Fruit fly (Drosophila melanogaster) whole organism, prepupa: ENCODE results near the gene Wnk.
A peak's percentile ranks its signal among the peaks of the same experiment; 100 is the strongest.

Experiments used
- CG10631 ChIP-seq: fragments of 200-800 bp; sonication (Bioruptor generic); optimal IDR thresholded peaks from 2 replicates; lab custom pipeline; 2016; ENCODE audit warnings: missing biosample characterization, missing genetic modification characterization
- CG11762 ChIP-seq: fragments of 200-800 bp; sonication (Bioruptor generic); optimal IDR thresholded peaks from 3 replicates; lab custom pipeline; 2016; ENCODE audit warnings: missing biosample characterization, missing genetic modification characterization; ENCODE audit not compliant: insufficient read depth
- CG11902 ChIP-seq: fragments of 200-800 bp; sonication (Bioruptor generic); optimal IDR thresholded peaks from 3 replicates; lab custom pipeline; 2016; ENCODE audit warnings: missing biosample characterization, missing genetic modification characterization
- CG15336 ChIP-seq: fragments of 200-800 bp; sonication (Bioruptor generic); IDR thresholded peaks from 2 replicates; pipeline ENCODE4 v1.3.6; 2022; ENCODE audit warnings: missing biosample characterization, missing genetic modification characterization
- CG1621 ChIP-seq: fragments of 200-800 bp; sonication (Bioruptor generic); optimal IDR thresholded peaks from 3 replicates; lab custom pipeline; 2018; ENCODE audit warnings: missing biosample characterization, mild to moderate bottlenecking, missing genetic modification characterization
- CG16779 ChIP-seq: fragments of 200-800 bp; sonication (Bioruptor generic); optimal IDR thresholded peaks from 3 replicates; lab custom pipeline; 2017; ENCODE audit warnings: missing biosample characterization, mild to moderate bottlenecking, missing genetic modification characterization
- CG3032 ChIP-seq: fragments of 200-800 bp; optimal IDR thresholded peaks from 2 replicates; lab custom pipeline; 2019; ENCODE audit warnings: missing biosample characterization, mild to moderate bottlenecking, missing genetic modification characterization, moderate library complexity
- CG31627 ChIP-seq: fragments of 200-800 bp; sonication (Bioruptor generic); optimal IDR thresholded peaks from 3 replicates; lab custom pipeline; 2016; ENCODE audit warnings: missing biosample characterization, missing genetic modification characterization
- CG32006 ChIP-seq: fragments of 200-800 bp; sonication (Bioruptor generic); optimal IDR thresholded peaks from 3 replicates; lab custom pipeline; 2017; ENCODE audit warnings: missing biosample characterization, mild to moderate bottlenecking, missing genetic modification characterization
- CG34406 ChIP-seq: fragments of 200-800 bp; sonication (Bioruptor generic); optimal IDR thresholded peaks from 3 replicates; lab custom pipeline; 2016; ENCODE audit warnings: missing biosample characterization, missing genetic modification characterization
- CG3919 ChIP-seq: fragments of 200-800 bp; sonication (Bioruptor generic); optimal IDR thresholded peaks from 3 replicates; lab custom pipeline; 2016; ENCODE audit warnings: missing biosample characterization, missing genetic modification characterization
- CG6276 ChIP-seq: fragments of 200-800 bp; sonication (Bioruptor generic); optimal IDR thresholded peaks from 2 replicates; lab custom pipeline; 2017; ENCODE audit warnings: missing biosample characterization, mild to moderate bottlenecking, missing genetic modification characterization
- CG6792 ChIP-seq: fragments of 200-800 bp; sonication (Bioruptor generic); optimal IDR thresholded peaks from 3 replicates; lab custom pipeline; 2016; ENCODE audit warnings: missing biosample characterization, missing genetic modification characterization
- CG6854 ChIP-seq: fragments of 200-800 bp; sonication (Bioruptor generic); optimal IDR thresholded peaks from 2 replicates; lab custom pipeline; 2017; ENCODE audit warnings: missing biosample characterization, mild to moderate bottlenecking, missing genetic modification characterization
- CG7368 ChIP-seq: fragments of 200-800 bp; sonication (Bioruptor generic); optimal IDR thresholded peaks from 3 replicates; lab custom pipeline; 2016; ENCODE audit warnings: missing biosample characterization, missing genetic modification characterization
- CG8119 ChIP-seq: fragments of 200-800 bp; sonication (Bioruptor generic); IDR thresholded peaks from 3 replicates; pipeline ENCODE4 v1.3.6; 2022; ENCODE audit warnings: missing biosample characterization, missing genetic modification characterization
- CG8319 ChIP-seq: fragments of 200-800 bp; sonication (Bioruptor generic); optimal IDR thresholded peaks from 3 replicates; lab custom pipeline; 2016; ENCODE audit warnings: missing biosample characterization, missing genetic modification characterization
- CG9139 ChIP-seq: fragments of 200-800 bp; sonication (Bioruptor generic); optimal IDR thresholded peaks from 3 replicates; lab custom pipeline; 2017; ENCODE audit warnings: missing biosample characterization, mild to moderate bottlenecking, missing genetic modification characterization
- Eip75B ChIP-seq: fragments of 200-800 bp; sonication (Bioruptor generic); optimal IDR thresholded peaks from 3 replicates; lab custom pipeline; 2016; ENCODE audit warnings: missing biosample characterization, missing genetic modification characterization
- Eip78C ChIP-seq: fragments of 200-800 bp; sonication (Bioruptor generic); peaks from one replicate; lab custom pipeline; 2016; ENCODE audit warnings: missing biosample characterization, missing genetic modification characterization
- Eip93F ChIP-seq: fragments of 200-800 bp; sonication (Bioruptor generic); optimal IDR thresholded peaks from 2 replicates; lab custom pipeline; 2016; ENCODE audit warnings: missing biosample characterization, mild to moderate bottlenecking, missing genetic modification characterization
- Ets21C ChIP-seq: fragments of 200-800 bp; sonication (Bioruptor generic); optimal IDR thresholded peaks from 3 replicates; lab custom pipeline; 2016; ENCODE audit warnings: missing biosample characterization, missing genetic modification characterization
- Ets96B ChIP-seq: fragments of 200-800 bp; optimal IDR thresholded peaks from 2 replicates; lab custom pipeline; 2019; ENCODE audit warnings: missing biosample characterization, mild to moderate bottlenecking, missing genetic modification characterization, moderate library complexity
- Hr38 ChIP-seq: sonication (Bioruptor generic); optimal IDR thresholded peaks from 2 replicates; lab custom pipeline; 2016; ENCODE audit warnings: missing biosample characterization, missing genetic modification characterization
- Hr4 ChIP-seq: fragments of 200-800 bp; sonication (Bioruptor generic); optimal IDR thresholded peaks from 3 replicates; lab custom pipeline; 2016; ENCODE audit warnings: missing biosample characterization, missing genetic modification characterization
- Met ChIP-seq: fragments of 200-800 bp; sonication (Bioruptor generic); optimal IDR thresholded peaks from 3 replicates; lab custom pipeline; 2016; ENCODE audit warnings: missing biosample characterization, missing genetic modification characterization
- Sox15 ChIP-seq: fragments of 200-800 bp; sonication (Bioruptor generic); optimal IDR thresholded peaks from 3 replicates; lab custom pipeline; 2016; ENCODE audit warnings: missing biosample characterization, missing genetic modification characterization
- acj6 ChIP-seq: fragments of 200-800 bp; sonication (Bioruptor generic); optimal IDR thresholded peaks from 3 replicates; lab custom pipeline; 2016; ENCODE audit warnings: missing biosample characterization, missing genetic modification characterization
- cyc ChIP-seq: fragments of 200-800 bp; sonication (Bioruptor generic); optimal IDR thresholded peaks from 3 replicates; lab custom pipeline; 2016; ENCODE audit warnings: missing biosample characterization, missing genetic modification characterization
- eg ChIP-seq: fragments of 200-800 bp; sonication (Bioruptor generic); IDR thresholded peaks from 3 replicates; pipeline ENCODE4 v1.3.6; 2022; ENCODE audit warnings: missing biosample characterization, missing genetic modification characterization
- esn ChIP-seq: fragments of 200-800 bp; sonication (Bioruptor generic); optimal IDR thresholded peaks from 2 replicates; lab custom pipeline; 2016; ENCODE audit warnings: missing biosample characterization, mild to moderate bottlenecking, missing genetic modification characterization, moderate library complexity
- fd59A ChIP-seq: fragments of 200-800 bp; sonication (Bioruptor generic); optimal IDR thresholded peaks from 2 replicates; lab custom pipeline; 2017; ENCODE audit warnings: missing biosample characterization, mild to moderate bottlenecking, missing genetic modification characterization, missing genetic modification reagents
- fd85E ChIP-seq: fragments of 200-800 bp; sonication (Bioruptor generic); optimal IDR thresholded peaks from 3 replicates; lab custom pipeline; 2016; ENCODE audit warnings: missing biosample characterization, missing genetic modification characterization
- fkh ChIP-seq: fragments of 200-800 bp; sonication (Bioruptor generic); optimal IDR thresholded peaks from 3 replicates; lab custom pipeline; 2017; ENCODE audit warnings: missing biosample characterization, mild to moderate bottlenecking, missing genetic modification characterization, moderate library complexity
- lz ChIP-seq: fragments of 200-800 bp; sonication (Bioruptor generic); optimal IDR thresholded peaks from 3 replicates; lab custom pipeline; 2016; ENCODE audit warnings: missing biosample characterization, missing genetic modification characterization
- net ChIP-seq: fragments of 200-800 bp; sonication (Bioruptor generic); optimal IDR thresholded peaks from 3 replicates; lab custom pipeline; 2016; ENCODE audit warnings: missing biosample characterization, missing genetic modification characterization
- pdm3 ChIP-seq: fragments of 200-800 bp; sonication (Bioruptor generic); optimal IDR thresholded peaks from 3 replicates; lab custom pipeline; 2016; ENCODE audit warnings: missing biosample characterization, missing genetic modification characterization
- salr ChIP-seq, 2 experiments: fragments of 200-800 bp; sonication (Bioruptor generic); optimal IDR thresholded peaks; 3 replicates each; lab custom pipeline; 2016 to 2018; ENCODE audit warnings: missing biosample characterization in 2 of 2, missing genetic modification characterization in 2 of 2, mild to moderate bottlenecking in 1 of 2
- spab ChIP-seq: fragments of 200-800 bp; sonication (Bioruptor generic); optimal IDR thresholded peaks from 2 replicates; lab custom pipeline; 2017; ENCODE audit warnings: missing biosample characterization, mild to moderate bottlenecking, missing genetic modification characterization, missing genetic modification reagents
- ss ChIP-seq, 2 experiments: fragments of 200-800 bp; sonication (Bioruptor generic); optimal IDR thresholded peaks; 2 replicates in 1 of 2; 3 replicates in 1 of 2; lab custom pipeline; 2017 to 2018; ENCODE audit warnings: mild to moderate bottlenecking in 2 of 2, missing biosample characterization in 2 of 2, missing genetic modification characterization in 2 of 2, moderate library complexity in 1 of 2
- topi ChIP-seq: fragments of 200-800 bp; sonication (Bioruptor generic); optimal IDR thresholded peaks from 3 replicates; lab custom pipeline; 2016; ENCODE audit warnings: missing biosample characterization, missing genetic modification characterization
- vri ChIP-seq: fragments of 200-800 bp; sonication (Bioruptor generic); optimal IDR thresholded peaks from 3 replicates; lab custom pipeline; 2016; ENCODE audit warnings: missing biosample characterization, mild to moderate bottlenecking, missing genetic modification characterization

The Wnk gene

DNA sequence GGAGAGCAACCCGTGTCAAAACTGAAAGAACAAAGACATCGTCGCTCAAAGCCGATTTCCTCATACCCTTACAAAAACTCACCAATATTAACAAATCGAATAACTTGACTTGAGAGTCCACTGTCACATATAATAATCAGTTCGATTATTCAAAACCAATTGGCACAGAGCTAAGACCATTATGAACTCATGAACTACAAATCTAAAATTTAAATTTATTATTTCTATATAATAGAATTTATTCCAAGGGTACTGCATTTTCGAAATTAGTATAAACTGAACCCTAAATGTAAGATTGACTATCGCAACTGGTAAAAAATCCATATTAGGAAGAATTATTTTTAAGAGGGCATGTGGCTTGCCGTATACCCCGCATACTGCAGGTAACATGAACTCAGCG is 27.3 kb upstream of the Wnk start (continued):
- TF ChIP-seq esn (GFP tag; lab: Kevin White, UChicago) (peak; percentile 55), CG1621 (tag; lab: Kevin White, UChicago) (no peak), CG3032 (peak; percentile 17), CG3919 (peak; percentile 2), fd59A (GFP tag; lab: Kevin White, UChicago) (peak; percentile 3), CG7368 (no peak), vri (GFP tag; lab: Kevin White, UChicago) (no peak), Ets96B (tag; lab: Kevin White, UChicago) (peak; percentile 28), Sox15 (GFP tag; lab: Kevin White, UChicago) (peak; percentile 35)
- TF ChIP-seq, all 60 proteins: peak for 23

DNA sequence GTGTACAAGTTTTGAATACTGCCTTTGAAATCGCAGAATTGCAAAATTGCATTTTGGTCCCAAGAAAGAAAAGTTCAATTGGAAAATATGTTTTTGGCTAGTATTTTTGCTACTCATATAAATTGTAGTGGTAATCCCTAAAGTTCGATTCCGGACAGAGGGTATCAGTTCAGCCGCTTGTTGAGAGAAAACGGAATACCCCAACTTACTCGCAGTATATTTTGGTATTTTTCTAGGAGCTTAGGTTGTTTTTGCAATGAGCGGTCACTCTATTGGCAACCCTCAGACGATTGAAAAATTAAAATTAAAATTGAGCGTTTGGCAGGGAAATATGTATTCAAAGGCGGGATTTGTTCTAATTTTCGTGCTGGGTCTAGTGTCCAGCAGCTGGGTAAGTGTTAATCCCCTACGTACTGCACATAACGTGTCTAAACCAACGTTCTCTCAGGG is 19.6 kb upstream of the Wnk start:
- TF ChIP-seq esn (GFP tag; lab: Kevin White, UChicago) (peak; percentile 27), CG11762 (GFP tag; lab: Kevin White, UChicago) (no peak)

DNA sequence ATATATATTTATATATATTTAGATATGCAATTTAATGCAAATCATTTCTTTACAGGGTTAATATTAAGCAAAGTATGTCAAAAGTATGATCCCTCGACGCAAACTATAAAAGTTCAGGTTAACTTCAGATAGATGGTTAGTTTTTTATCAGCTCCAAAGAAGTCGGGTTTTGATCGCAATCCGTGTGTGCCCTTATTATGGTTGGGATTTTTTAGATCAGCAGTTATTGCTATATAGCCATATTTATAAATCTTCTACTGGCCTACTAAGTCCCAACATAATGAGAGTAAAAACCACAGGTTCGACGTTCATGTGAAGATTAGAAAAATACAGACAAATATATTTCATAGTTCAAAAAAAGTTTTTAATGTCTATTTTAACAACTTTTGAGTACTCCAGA is 19.1 kb upstream of the Wnk start, which contains the start of gene EMC10:
Gene EMC10 (plus strand): TSS at position 301 of the 400 bp plus-strand sequence.
- TF ChIP-seq vri (GFP tag; lab: Kevin White, UChicago): no peak

DNA sequence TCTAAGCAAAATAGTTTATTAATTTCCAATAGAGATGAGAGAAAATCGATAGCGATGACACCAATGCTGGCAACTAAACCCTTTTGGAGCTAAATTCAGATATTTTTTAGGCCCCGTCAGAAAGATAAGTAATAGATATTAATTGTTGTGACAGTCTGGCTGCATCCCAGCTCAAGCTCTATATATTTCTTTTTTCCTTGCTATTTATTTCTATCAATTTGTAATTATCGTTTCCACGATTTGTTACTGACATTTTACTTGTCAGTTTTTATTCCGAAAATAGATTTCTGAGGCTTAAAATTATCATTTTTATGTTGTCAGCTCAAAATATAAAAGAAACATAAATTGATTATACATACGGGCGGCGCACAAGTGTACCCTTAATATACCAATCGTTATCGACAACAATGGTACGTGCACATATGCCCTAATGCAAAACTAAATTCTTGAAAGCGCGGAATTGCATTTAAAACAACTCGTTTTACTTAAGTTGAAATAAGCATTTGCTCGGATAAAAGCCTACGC is 14.2 kb upstream of the Wnk start, which contains the start of the genes CRIF and SMC5:
Gene CRIF (minus strand): TSS at position 51 of the 525 bp plus-strand sequence.
Gene SMC5 (plus strand): TSS at position 329 of the 525 bp plus-strand sequence.
- TF ChIP-seq Ets96B (tag; lab: Kevin White, UChicago): no peak
- TF ChIP-seq CG32006 (GFP tag; lab: Kevin White, UChicago): no peak
- peak; percentile 60 for TF ChIP-seq CG3032
- TF ChIP-seq salr (GFP tag; optimal IDR thresholded peaks at IDR 0.05; lab: Kevin White, UChicago): peak in 1 of 2 experiments; percentile 37
- no peak for TF ChIP-seq pdm3 (GFP tag; lab: Kevin White, UChicago)
- no peak for TF ChIP-seq CG6792 (GFP tag; lab: Kevin White, UChicago)
- TF ChIP-seq Eip93F (GFP tag; lab: Kevin White, UChicago): peak; percentile 51
- TF ChIP-seq spab (GFP tag; lab: Kevin White, UChicago): no peak
- no peak for TF ChIP-seq CG6276 (GFP tag; lab: Kevin White, UChicago)
- no peak for TF ChIP-seq CG34406 (GFP tag; lab: Kevin White, UChicago)
- TF ChIP-seq ss (GFP tag; optimal IDR thresholded peaks at IDR 0.05; lab: Kevin White, UChicago): no peak
- no peak for TF ChIP-seq eg (GFP tag; lab: Robert Waterston, UW)
- TF ChIP-seq CG11902 (GFP tag; lab: Kevin White, UChicago): peak; percentile 18
- peak; percentile 5 for TF ChIP-seq CG8319 (GFP tag; lab: Kevin White, UChicago)
- TF ChIP-seq cyc (GFP tag; lab: Kevin White, UChicago): peak; percentile 53
- TF ChIP-seq CG10631: peak; percentile 60
- no peak for TF ChIP-seq CG3919
- peak; percentile 69 for TF ChIP-seq lz
- no peak for TF ChIP-seq Met
- no peak for TF ChIP-seq CG6854 (GFP tag; lab: Kevin White, UChicago)
- TF ChIP-seq Ets21C (GFP tag; lab: Kevin White, UChicago): peak; percentile 52
- TF ChIP-seq Eip78C (GFP tag; lab: Kevin White, UChicago): no peak
- no peak for TF ChIP-seq fd85E (GFP tag; lab: Kevin White, UChicago)
- peak; percentile 71 for TF ChIP-seq esn (GFP tag; lab: Kevin White, UChicago)
- TF ChIP-seq net (GFP tag; lab: Kevin White, UChicago): no peak
- peak; percentile 75 for TF ChIP-seq Hr4 (GFP tag; lab: Kevin White, UChicago)
- no peak for TF ChIP-seq CG9139 (GFP tag; lab: Kevin White, UChicago)
- peak; percentile 63 for TF ChIP-seq acj6 (GFP tag; lab: Kevin White, UChicago)
- no peak for TF ChIP-seq Eip75B (GFP tag; lab: Kevin White, UChicago)
- 0 out of 2 replicates have a peak, but pooled peaks have one; percentile 16 for TF ChIP-seq CG15336 (GFP tag; lab: Robert Waterston, UW)
- TF ChIP-seq CG8119 (GFP tag; lab: Robert Waterston, UW): 0 out of 3 replicates have a peak, but pooled peaks have one; percentile 47
- TF ChIP-seq CG11762 (GFP tag; lab: Kevin White, UChicago): peak; percentile 0
- TF ChIP-seq fkh (GFP tag; lab: Kevin White, UChicago): no peak
- TF ChIP-seq topi (GFP tag; lab: Kevin White, UChicago): peak; percentile 62
- TF ChIP-seq Sox15 (GFP tag; lab: Kevin White, UChicago): peak; percentile 48
- TF ChIP-seq CG31627 (GFP tag; lab: Kevin White, UChicago): peak; percentile 71
- no peak for TF ChIP-seq CG16779
- no peak for TF ChIP-seq Hr38 (GFP tag; lab: Kevin White, UChicago)
- no peak for TF ChIP-seq vri (GFP tag; lab: Kevin White, UChicago)
- TF ChIP-seq fd59A (GFP tag; lab: Kevin White, UChicago): no peak
